Fruit fly (Drosophila melanogaster): ENCODE data around the gene Muc26B.

- TF ChIP-seq Pif1B (GFP tag; optimal IDR thresholded peaks at IDR 0.05) (no peak), CG8301 (tag; optimal IDR thresholded peaks at IDR 0.05) (no peak), CG8159 (tag; optimal IDR thresholded peaks at IDR 0.05) (no peak), CG10348 (GFP tag; IDR thresholded peaks at IDR 0.05) (no peak), Pif1A (GFP tag; optimal IDR thresholded peaks at IDR 0.05) (no peak), CG13204 (GFP tag; optimal IDR thresholded peaks at IDR 0.05) (no peak), D1 (tag; optimal IDR thresholded peaks at IDR 0.05) (no peak), EcR (GFP tag; optimal IDR thresholded peaks at IDR 0.05) (no peak), CG15710 (tag; optimal IDR thresholded peaks at IDR 0.05) (no peak), CG34367 (tag; optimal IDR thresholded peaks at IDR 0.05) (no peak), rn (GFP tag; IDR thresholded peaks at IDR 0.05) (no peak), CG9948 (tag; optimal IDR thresholded peaks at IDR 0.05) (no peak), fd96Ca (GFP tag; IDR thresholded peaks at IDR 0.05) (no peak)
Observed at dm6 chr2L:6127478-6127877, 24.3 kb upstream of the Muc26B start, which contains the start of gene WDR79.
